Worm (Caenorhabditis elegans) whole organism, mixed stage, embryonic: ENCODE results near the gene F29F11.20.

Source experiments
- M03D4.4 ChIP-seq: sonication (generic microtip); optimal IDR thresholded peaks from 2 replicates; lab custom pipeline; 2017; ENCODE audit warnings: mild to moderate bottlenecking, missing genetic modification characterization, missing compliant biosample characterization
- bed-3 ChIP-seq: fragments of 200-800 bp; sonication (Bioruptor generic); optimal IDR thresholded peaks from 3 replicates; lab custom pipeline; 2018; ENCODE audit warnings: mild to moderate bottlenecking, missing genetic modification characterization, moderate library complexity, missing compliant biosample characterization
- blmp-1 ChIP-seq: fragments of 150-350 bp; optimal IDR thresholded peaks from 2 replicates; lab custom pipeline; 2014; ENCODE audit warnings: missing biosample characterization, missing genetic modification characterization
- ceh-39 ChIP-seq: fragments of 150-350 bp; optimal IDR thresholded peaks from 2 replicates; lab custom pipeline; 2014; ENCODE audit warnings: missing biosample characterization, missing genetic modification characterization
- ceh-43 ChIP-seq: fragments of 200-800 bp; sonication (Bioruptor generic); optimal IDR thresholded peaks from 2 replicates; lab custom pipeline; 2018; ENCODE audit warnings: mild to moderate bottlenecking, missing genetic modification characterization, moderate library complexity, missing compliant biosample characterization
- ceh-83 ChIP-seq: fragments of 200-800 bp; sonication (Bioruptor generic); optimal IDR thresholded peaks from 2 replicates; lab custom pipeline; 2018; ENCODE audit warnings: mild to moderate bottlenecking, missing genetic modification characterization, missing compliant biosample characterization
- ces-1 ChIP-seq: fragments of 150-350 bp; optimal IDR thresholded peaks from 2 replicates; lab custom pipeline; 2014; ENCODE audit warnings: missing biosample characterization, missing genetic modification reagents, missing genetic modification characterization
- cnd-1 ChIP-seq: fragments of 200-800 bp; sonication (Bioruptor generic); optimal IDR thresholded peaks from 2 replicates; lab custom pipeline; 2018; ENCODE audit warnings: mild to moderate bottlenecking, missing genetic modification characterization, missing compliant biosample characterization
- drap-1 ChIP-seq: fragments of 200-800 bp; sonication (Bioruptor generic); optimal IDR thresholded peaks from 3 replicates; lab custom pipeline; 2018; ENCODE audit warnings: mild to moderate bottlenecking, missing genetic modification characterization, missing compliant biosample characterization
- elt-3 ChIP-seq: fragments of 150-350 bp; optimal IDR thresholded peaks from 2 replicates; lab custom pipeline; 2014; ENCODE audit warnings: missing biosample characterization, missing genetic modification characterization
- flh-1 ChIP-seq: fragments of 200-800 bp; sonication (Bioruptor generic); optimal IDR thresholded peaks from 2 replicates; lab custom pipeline; 2018; ENCODE audit warnings: mild to moderate bottlenecking, missing genetic modification characterization, moderate library complexity, missing compliant biosample characterization
- ham-2 ChIP-seq: fragments of 200-800 bp; sonication (Bioruptor generic); optimal IDR thresholded peaks from 2 replicates; lab custom pipeline; 2018; ENCODE audit warnings: mild to moderate bottlenecking, missing genetic modification characterization, missing compliant biosample characterization
- lin-13 ChIP-seq: fragments of 150-350 bp; optimal IDR thresholded peaks from 2 replicates; lab custom pipeline; 2014; ENCODE audit warnings: missing biosample characterization, missing genetic modification characterization
- lin-32 ChIP-seq: fragments of 200-800 bp; sonication (Bioruptor generic); optimal IDR thresholded peaks from 2 replicates; lab custom pipeline; 2018; ENCODE audit warnings: mild to moderate bottlenecking, missing genetic modification characterization, missing compliant biosample characterization
- lsy-2 ChIP-seq: fragments of 150-350 bp; optimal IDR thresholded peaks from 2 replicates; lab custom pipeline; 2014; ENCODE audit warnings: missing biosample characterization, missing genetic modification characterization
- mab-5 ChIP-seq: fragments of 150-350 bp; optimal IDR thresholded peaks from 2 replicates; lab custom pipeline; 2014; ENCODE audit warnings: missing biosample characterization, missing genetic modification characterization
- mep-1 ChIP-seq: fragments of 150-350 bp; optimal IDR thresholded peaks from 2 replicates; lab custom pipeline; 2017; ENCODE audit warnings: missing biosample characterization, missing genetic modification reagents, missing genetic modification characterization, inconsistent platforms
- mls-2 ChIP-seq: sonication (generic microtip); optimal IDR thresholded peaks from 2 replicates; lab custom pipeline; 2016; ENCODE audit warnings: mild to moderate bottlenecking, missing genetic modification characterization, moderate library complexity, missing compliant biosample characterization
- nhr-12 ChIP-seq: fragments of 150-350 bp; optimal IDR thresholded peaks from 2 replicates; lab custom pipeline; 2014; ENCODE audit warnings: missing biosample characterization, missing genetic modification characterization
- nhr-2 ChIP-seq: fragments of 150-350 bp; optimal IDR thresholded peaks from 2 replicates; lab custom pipeline; 2014; ENCODE audit warnings: missing biosample characterization, missing genetic modification characterization
- nhr-237 ChIP-seq: fragments of 150-350 bp; optimal IDR thresholded peaks from 2 replicates; lab custom pipeline; 2014; ENCODE audit warnings: missing biosample characterization, missing genetic modification characterization
- nhr-76 ChIP-seq: sonication (generic microtip); optimal IDR thresholded peaks from 2 replicates; lab custom pipeline; 2017; ENCODE audit warnings: missing biosample characterization, missing genetic modification characterization
- pha-4 ChIP-seq: fragments of 150-350 bp; optimal IDR thresholded peaks from 2 replicates; lab custom pipeline; 2018; ENCODE audit warnings: missing biosample characterization, missing genetic modification reagents, missing genetic modification characterization
- sem-2 ChIP-seq: fragments of 200-800 bp; sonication (Bioruptor generic); optimal IDR thresholded peaks from 2 replicates; lab custom pipeline; 2018; ENCODE audit warnings: mild to moderate bottlenecking, missing genetic modification characterization, missing compliant biosample characterization
- snpc-4 ChIP-seq: fragments of 150-350 bp; optimal IDR thresholded peaks from 2 replicates; lab custom pipeline; 2014; ENCODE audit warnings: missing biosample characterization, missing genetic modification characterization
- sptf-1 ChIP-seq: sonication (generic microtip); optimal IDR thresholded peaks from 2 replicates; lab custom pipeline; 2017; ENCODE audit warnings: mild to moderate bottlenecking, missing genetic modification characterization, moderate library complexity, missing compliant biosample characterization
- unc-120 ChIP-seq: sonication (generic microtip); optimal IDR thresholded peaks from 2 replicates; lab custom pipeline; 2017; ENCODE audit warnings: missing genetic modification characterization, missing compliant biosample characterization; ENCODE audit not compliant: poor library complexity, severe bottlenecking
- unc-39 ChIP-seq: fragments of 150-350 bp; optimal IDR thresholded peaks from 2 replicates; lab custom pipeline; 2014; ENCODE audit warnings: missing biosample characterization, missing genetic modification characterization
- zip-8 ChIP-seq: fragments of 150-350 bp; optimal IDR thresholded peaks from 2 replicates; lab custom pipeline; 2014; ENCODE audit warnings: missing biosample characterization, missing genetic modification characterization
- ztf-11 ChIP-seq: fragments of 150-350 bp; optimal IDR thresholded peaks from 2 replicates; lab custom pipeline; 2014; ENCODE audit warnings: missing biosample characterization, missing genetic modification characterization

Gene F29F11.20

ce11 chrV:10667284-10667683, 20.4 kb upstream of the F29F11.20 start, which contains the start of gene twk-12:
TSS of gene twk-12 (plus strand) at chrV:10667584.
- TF ChIP-seq nhr-2 (no peak), lin-32 (GFP tag; lab: Kevin White, UChicago) (no peak), ztf-11 (tag; lab: Kevin White, UChicago) (no peak), M03D4.4 (tag; lab: Kevin White, UChicago) (no peak), nhr-237 (tag; lab: Kevin White, UChicago) (no peak), cnd-1 (no peak), blmp-1 (tag; lab: Kevin White, UChicago) (no peak), mls-2 (tag; lab: Kevin White, UChicago) (no peak), sptf-1 (tag; lab: Kevin White, UChicago) (no peak), ham-2 (GFP tag; lab: Kevin White, UChicago) (no peak), elt-3 (no peak)

- TF ChIP-seq nhr-2 (peak; percentile 51), mab-5 (tag; lab: Kevin White, UChicago) (no peak), flh-1 (GFP tag; lab: Kevin White, UChicago) (no peak), ztf-11 (tag; lab: Kevin White, UChicago) (no peak)
Observed at ce11 chrV:10670817-10671216, 16.9 kb upstream of the F29F11.20 start.

ce11 chrV:10671618-10672017, 16.1 kb upstream of the F29F11.20 start, which contains the start of gene ceh-22:
TSS of gene ceh-22 (plus strand) at chrV:10671918.
- no peak for TF ChIP-seq nhr-76 (tag; lab: Kevin White, UChicago)
- TF ChIP-seq mls-2 (tag; lab: Kevin White, UChicago): no peak
- TF ChIP-seq ham-2 (GFP tag; lab: Kevin White, UChicago): no peak
- TF ChIP-seq M03D4.4 (tag; lab: Kevin White, UChicago): no peak
- no peak for TF ChIP-seq zip-8 (tag; lab: Kevin White, UChicago)
- TF ChIP-seq lin-13: no peak
- TF ChIP-seq elt-3: no peak
- TF ChIP-seq snpc-4: no peak
- TF ChIP-seq pha-4 (tag; lab: Kevin White, UChicago): no peak
- no peak for TF ChIP-seq nhr-12
- TF ChIP-seq ces-1: no peak
- TF ChIP-seq sem-2 (GFP tag; lab: Kevin White, UChicago): no peak
- no peak for TF ChIP-seq unc-120
- TF ChIP-seq sptf-1 (tag; lab: Kevin White, UChicago): no peak

- TF ChIP-seq ces-1: peak; percentile 2
- TF ChIP-seq ceh-43: no peak
- TF ChIP-seq mls-2 (tag; lab: Kevin White, UChicago): no peak
- TF ChIP-seq nhr-12: no peak
- no peak for TF ChIP-seq drap-1
- no peak for TF ChIP-seq nhr-76 (tag; lab: Kevin White, UChicago)
Observed at ce11 chrV:10672601-10673000, 15.1 kb upstream of the F29F11.20 start.

- TF ChIP-seq ces-1 (peak; percentile 81), drap-1 (no peak), ceh-39 (no peak)
- TF ChIP-seq, all 35 proteins: peak for 1
Observed at ce11 chrV:10675978-10676377, 11.7 kb upstream of the F29F11.20 start.

- no peak for TF ChIP-seq cnd-1
- TF ChIP-seq ces-1: peak; percentile 8
Observed at ce11 chrV:10677459-10677858, 10.2 kb upstream of the F29F11.20 start.

- TF ChIP-seq mep-1 (tag; lab: Kevin White, UChicago) (no peak), unc-39 (tag; lab: Kevin White, UChicago) (no peak), ham-2 (GFP tag; lab: Kevin White, UChicago) (peak; percentile 23), ztf-11 (tag; lab: Kevin White, UChicago) (no peak)
- TF ChIP-seq, all 35 proteins: peak for 1
Observed at ce11 chrV:10679080-10679479, 8.6 kb upstream of the F29F11.20 start.

- TF ChIP-seq M03D4.4 (tag; lab: Kevin White, UChicago) (no peak), snpc-4 (no peak), lsy-2 (peak; percentile 83), ces-1 (peak; percentile 68), cnd-1 (no peak), bed-3 (no peak), ceh-83 (no peak), blmp-1 (tag; lab: Kevin White, UChicago) (no peak), drap-1 (no peak), sptf-1 (tag; lab: Kevin White, UChicago) (no peak), nhr-237 (tag; lab: Kevin White, UChicago) (no peak), nhr-2 (no peak), mls-2 (tag; lab: Kevin White, UChicago) (no peak), sem-2 (GFP tag; lab: Kevin White, UChicago) (no peak), ceh-39 (no peak), zip-8 (tag; lab: Kevin White, UChicago) (no peak)
- TF ChIP-seq, all 35 proteins: peak for 2
Observed at ce11 chrV:10679990-10680602, 7.6 kb upstream of the F29F11.20 start.
